Worm (Caenorhabditis elegans): Measurements from ENCODE around the gene fbxa-166.
"Not testable (repeated sequence)": the region's sequence is repeated elsewhere in the genome, so short reads cannot be mapped to it uniquely, and the experiment has no call there.

The fbxa-166 gene

ce11 chrII:1644777-1645348 is 26.0 kb upstream of the fbxa-166 start, which contains the start of gene ZC204.6:
Gene ZC204.6 (minus strand): TSS chrII:1644827.
- no peak for TF ChIP-seq nhr-67 (tag; optimal IDR thresholded peaks at IDR 0.05)
- TF ChIP-seq nhr-25 (tag; optimal IDR thresholded peaks at IDR 0.05): no peak
- TF ChIP-seq sea-2 (GFP tag; optimal IDR thresholded peaks at IDR 0.05): no peak
- TF ChIP-seq egl-5 (tag; optimal IDR thresholded peaks at IDR 0.05): no peak
- no peak for TF ChIP-seq nhr-237 (tag; optimal IDR thresholded peaks at IDR 0.05)
- TF ChIP-seq nfya-1 (tag; optimal IDR thresholded peaks at IDR 0.05; ENCODE audit: insufficient read depth): no peak
- TF ChIP-seq ceh-28 (tag; optimal IDR thresholded peaks at IDR 0.05): no peak
- no peak for TF ChIP-seq fos-1 (tag; optimal IDR thresholded peaks at IDR 0.05)
- TF ChIP-seq ceh-16 (tag; optimal IDR thresholded peaks at IDR 0.05): no peak
- TF ChIP-seq skn-1 (tag; optimal IDR thresholded peaks at IDR 0.05): no peak
- no peak for TF ChIP-seq nhr-76 (tag; optimal IDR thresholded peaks at IDR 0.05)
- no peak for TF ChIP-seq unc-62 (GFP tag; optimal IDR thresholded peaks at IDR 0.05)
- TF ChIP-seq elt-2 (tag; optimal IDR thresholded peaks at IDR 0.05): no peak
- TF ChIP-seq snpc-4 (tag; optimal IDR thresholded peaks at IDR 0.05): no peak
- no peak for TF ChIP-seq ama-1 (optimal IDR thresholded peaks at IDR 0.05)
- TF ChIP-seq hmg-11 (tag; optimal IDR thresholded peaks at IDR 0.05): no peak
- no peak for TF ChIP-seq nhr-77 (tag; optimal IDR thresholded peaks at IDR 0.05)
- TF ChIP-seq jun-1 (tag; optimal IDR thresholded peaks at IDR 0.05): no peak
- no peak for TF ChIP-seq elt-1 (tag; optimal IDR thresholded peaks at IDR 0.05)
- TF ChIP-seq pqm-1 (tag; optimal IDR thresholded peaks at IDR 0.05): no peak

- TF ChIP-seq mdl-1 (tag; optimal IDR thresholded peaks at IDR 0.05): no peak
Measured at ce11 chrII:1640496-1640895, 21.6 kb upstream of the fbxa-166 start, which contains the start of gene srh-72. Gene srh-72 (minus strand): TSS chrII:1640596.

DNA sequence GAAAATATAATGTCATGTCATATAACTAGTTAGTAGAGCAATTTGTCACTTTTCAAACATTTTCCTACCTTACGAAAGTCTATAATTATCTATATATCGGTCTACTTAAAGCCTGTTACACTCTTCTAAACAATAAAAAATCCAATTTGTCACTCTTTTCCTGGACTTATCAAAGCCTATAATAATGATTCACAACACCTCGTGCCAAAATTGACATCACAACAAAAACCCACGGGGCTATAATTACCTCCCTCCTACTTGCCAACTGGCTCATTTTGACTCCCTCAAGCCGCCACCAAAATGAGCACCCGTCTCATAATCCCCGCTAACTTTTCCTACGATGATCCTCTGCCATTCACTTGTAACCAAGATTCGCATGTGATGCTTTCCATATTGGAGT is 17.5 kb upstream of the fbxa-166 start, which contains the start of gene srg-20:
Gene srg-20, plus strand, starts transcription at position 301 of the 400 bp plus-strand sequence.
- TF ChIP-seq nhr-77, fkh-2, elt-1 (tag; optimal IDR thresholded peaks at IDR 0.05): not testable (repeated sequence)

- TF ChIP-seq ztf-4 (tag; optimal IDR thresholded peaks at IDR 0.05): no peak
- no peak for TF ChIP-seq mdl-1 (tag; optimal IDR thresholded peaks at IDR 0.05)
- no peak for TF ChIP-seq nhr-11 (tag; optimal IDR thresholded peaks at IDR 0.05)
- no peak for TF ChIP-seq unc-39 (tag; optimal IDR thresholded peaks at IDR 0.05)
- no peak for TF ChIP-seq nfya-1 (tag; optimal IDR thresholded peaks at IDR 0.05; ENCODE audit: insufficient read depth)
- no peak for TF ChIP-seq nhr-25 (tag; optimal IDR thresholded peaks at IDR 0.05)
- TF ChIP-seq pqm-1 (tag; optimal IDR thresholded peaks at IDR 0.05): peak; percentile 47
- no peak for TF ChIP-seq R02D3.7 (tag; optimal IDR thresholded peaks at IDR 0.05)
- peak; percentile 70 for TF ChIP-seq elt-2 (tag; optimal IDR thresholded peaks at IDR 0.05)
- no peak for TF ChIP-seq ztf-11 (tag; optimal IDR thresholded peaks at IDR 0.05)
Measured at ce11 chrII:1635969-1636368, 17.1 kb upstream of the fbxa-166 start.

DNA sequence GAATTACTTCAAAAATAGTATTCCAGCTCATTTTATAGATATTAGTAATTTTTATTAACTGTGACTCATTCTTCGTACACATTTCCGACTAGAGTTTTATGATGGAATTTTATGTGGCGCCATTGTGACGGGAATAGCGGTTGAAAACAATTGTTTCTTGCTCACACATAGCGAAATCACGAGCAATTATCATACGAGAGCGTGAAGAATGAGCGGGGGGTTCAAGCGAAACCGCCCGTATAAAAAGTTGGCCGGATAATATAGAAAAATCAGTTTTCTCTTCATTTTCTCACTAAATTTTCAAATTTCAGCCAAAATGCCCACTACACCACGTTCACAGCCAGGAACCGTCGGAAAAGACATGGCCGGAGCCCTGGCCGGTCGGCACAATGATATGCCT is 14.6 kb upstream of the fbxa-166 start, which contains the start of gene C08E3.1:
Gene C08E3.1, plus strand, starts transcription at position 301 of the 400 bp plus-strand sequence.
- not testable (repeated sequence) for TF ChIP-seq eor-1 (tag; optimal IDR thresholded peaks at IDR 0.05); ztf-11 (tag; optimal IDR thresholded peaks at IDR 0.05); sea-2 (GFP tag; optimal IDR thresholded peaks at IDR 0.05)

DNA sequence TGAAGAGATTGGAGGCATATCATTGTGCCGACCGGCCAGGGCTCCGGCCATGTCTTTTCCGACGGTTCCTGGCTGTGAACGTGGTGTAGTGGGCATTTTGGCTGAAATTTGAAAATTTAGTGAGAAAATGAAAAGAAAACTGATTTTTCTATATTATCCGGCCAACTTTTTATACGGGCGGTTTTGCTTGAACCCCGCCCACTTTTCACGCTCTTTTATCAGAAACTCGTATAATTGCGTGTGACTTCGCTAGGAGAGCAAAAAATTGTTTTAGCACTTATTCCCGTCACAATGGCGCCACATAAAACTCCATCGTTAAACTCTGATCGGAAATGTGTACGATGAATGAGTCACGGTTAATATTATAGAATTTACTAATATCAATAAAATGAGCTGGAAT is 13.4 kb upstream of the fbxa-166 start, which contains the start of gene C08E3.13:
Gene C08E3.13, minus strand, starts transcription at position 101 of the 400 bp plus-strand sequence.
- TF ChIP-seq nhr-43 (tag; optimal IDR thresholded peaks at IDR 0.05; ENCODE audit: poor library complexity, severe bottlenecking); fkh-2 (tag; optimal IDR thresholded peaks at IDR 0.05); lsy-12 (tag; optimal IDR thresholded peaks at IDR 0.05): not testable (repeated sequence)

DNA sequence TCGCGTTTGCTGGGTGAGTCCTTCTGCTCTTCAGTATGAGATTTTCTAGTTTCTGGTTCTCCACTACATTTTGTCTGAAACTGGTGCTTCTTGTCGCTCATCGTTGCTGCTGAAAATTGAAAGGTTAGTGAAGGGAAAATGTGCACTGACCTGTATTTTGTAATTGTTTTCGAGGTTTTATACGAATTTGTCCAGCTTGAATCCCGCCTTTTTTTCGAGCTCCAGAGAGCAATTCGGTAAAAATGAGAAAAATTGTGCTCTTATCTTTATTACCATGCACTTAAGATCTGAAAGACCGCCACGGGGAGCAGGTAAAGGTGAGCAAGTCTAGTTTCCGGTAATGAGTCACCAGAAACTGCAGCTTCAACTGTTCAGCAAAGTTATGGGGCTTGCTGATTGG is 8.9 kb upstream of the fbxa-166 start, which contains the start of gene C08E3.15:
Gene C08E3.15, minus strand, starts transcription at position 101 of the 400 bp plus-strand sequence.
- not testable (repeated sequence) for TF ChIP-seq nhr-28, jun-1, tbx-2 (tag; optimal IDR thresholded peaks at IDR 0.05)

Data from whole organism, L3 larva.